Worm (Caenorhabditis elegans) whole organism, L4 larva: ENCODE data around the gene ZK185.1.
A peak's percentile ranks its signal among the peaks of the same experiment; 100 is the strongest.

Source experiments
- T20F7.1 ChIP-seq: fragments of 200-800 bp; sonication (Bioruptor generic); optimal IDR thresholded peaks from 2 replicates; lab custom pipeline; 2018; ENCODE audit warnings: mild to moderate bottlenecking, missing genetic modification characterization, missing compliant biosample characterization
- Y105C5A.15 ChIP-seq: fragments of 200-800 bp; sonication (Bioruptor generic); IDR thresholded peaks from 2 replicates; pipeline ENCODE4 v1.3.6; 2022; ENCODE audit warnings: missing genetic modification characterization, missing compliant biosample characterization
- ZK546.5 ChIP-seq, 2 experiments: sonication (generic microtip); optimal IDR thresholded peaks; 2 replicates each; lab custom pipeline; 2017; ENCODE audit warnings: missing biosample characterization in 2 of 2, missing genetic modification characterization in 2 of 2
- aha-1 ChIP-seq: fragments of 150-350 bp; peaks from one replicate; lab custom pipeline; 2014; ENCODE audit warnings: missing biosample characterization, missing genetic modification characterization
- ceh-20 ChIP-seq: fragments of 200-800 bp; sonication (Bioruptor generic); IDR thresholded peaks from 2 replicates; pipeline ENCODE4 v1.3.6; 2022; ENCODE audit warnings: missing genetic modification reagents, missing genetic modification characterization, missing compliant biosample characterization
- ceh-28 ChIP-seq: fragments of 150-350 bp; optimal IDR thresholded peaks from 2 replicates; lab custom pipeline; 2014; ENCODE audit warnings: missing biosample characterization, missing genetic modification reagents, missing genetic modification characterization
- ceh-32 ChIP-seq: sonication (generic microtip); optimal IDR thresholded peaks from 2 replicates; lab custom pipeline; 2016; ENCODE audit warnings: mild to moderate bottlenecking, missing genetic modification characterization, missing compliant biosample characterization; ENCODE audit not compliant: poor library complexity
- ces-1 ChIP-seq: fragments of 150-350 bp; sonication (generic microtip); optimal IDR thresholded peaks from 4 replicates; lab custom pipeline; 2014; ENCODE audit warnings: missing biosample characterization, missing genetic modification reagents, missing genetic modification characterization
- ctbp-1 ChIP-seq: fragments of 200-800 bp; sonication (Bioruptor generic); IDR thresholded peaks from 2 replicates; pipeline ENCODE4 v1.3.6; 2022; ENCODE audit warnings: missing genetic modification reagents, missing genetic modification characterization, missing compliant biosample characterization
- daf-16 ChIP-seq, 3 experiments: sonication (generic microtip); optimal IDR thresholded peaks; 2 replicates each; lab custom pipeline; 2016 to 2017; ENCODE audit warnings: missing genetic modification characterization in 3 of 3, missing genetic modification reagents in 3 of 3, mild to moderate bottlenecking in 2 of 3, missing compliant biosample characterization in 2 of 3, missing biosample characterization in 1 of 3, moderate library complexity in 1 of 3
- daf-19 ChIP-seq: fragments of 200-800 bp; sonication (Bioruptor generic); conservative IDR thresholded peaks from 2 replicates; pipeline ENCODE4 v1.3.6; 2022; ENCODE audit warnings: missing genetic modification characterization, missing compliant biosample characterization
- dmd-6 ChIP-seq: fragments of 200-800 bp; sonication (Bioruptor generic); IDR thresholded peaks from 2 replicates; pipeline ENCODE4 v1.3.6; 2022; ENCODE audit warnings: missing genetic modification reagents, missing genetic modification characterization, missing compliant biosample characterization
- egl-27 ChIP-seq: sonication (generic microtip); optimal IDR thresholded peaks from 3 replicates; lab custom pipeline; 2017; ENCODE audit warnings: missing biosample characterization, missing genetic modification reagents, missing genetic modification characterization
- fkh-10 ChIP-seq: fragments of 150-350 bp; optimal IDR thresholded peaks from 2 replicates; lab custom pipeline; 2014; ENCODE audit warnings: missing biosample characterization, missing genetic modification reagents, missing genetic modification characterization
- hif-1 ChIP-seq, 2 experiments: sonication (generic microtip); optimal IDR thresholded peaks; 2 replicates each; lab custom pipeline; 2016 to 2017; ENCODE audit warnings: missing compliant biosample characterization in 2 of 2, missing genetic modification characterization in 2 of 2, missing genetic modification reagents in 2 of 2, missing genotype in 2 of 2, mild to moderate bottlenecking in 1 of 2
- hlh-11 ChIP-seq: fragments of 200-800 bp; sonication (Bioruptor generic); optimal IDR thresholded peaks from 2 replicates; lab custom pipeline; 2018; ENCODE audit warnings: mild to moderate bottlenecking, missing genetic modification characterization, missing compliant biosample characterization
- hlh-30 ChIP-seq: sonication (generic microtip); optimal IDR thresholded peaks from 2 replicates; lab custom pipeline; 2017; ENCODE audit warnings: antibody characterized with exemption, mild to moderate bottlenecking, missing genetic modification characterization, missing compliant biosample characterization; ENCODE audit not compliant: insufficient read depth
- hmg-1.1 ChIP-seq: fragments of 200-800 bp; sonication (Bioruptor generic); IDR thresholded peaks from 2 replicates; pipeline ENCODE4 v1.3.6; 2022; ENCODE audit warnings: missing genetic modification reagents, missing genetic modification characterization, missing compliant biosample characterization
- jun-1 ChIP-seq: fragments of 150-350 bp; optimal IDR thresholded peaks from 2 replicates; lab custom pipeline; 2014; ENCODE audit warnings: missing biosample characterization, missing genetic modification reagents, missing genetic modification characterization
- lin-1 ChIP-seq: fragments of 200-800 bp; sonication (Bioruptor generic); IDR thresholded peaks from 2 replicates; pipeline ENCODE4 v1.3.6; 2022; ENCODE audit warnings: missing genetic modification reagents, missing genetic modification characterization, missing compliant biosample characterization
- lin-29 ChIP-seq: fragments of 200-800 bp; sonication (Bioruptor generic); IDR thresholded peaks from 2 replicates; pipeline ENCODE4 v1.3.6; 2022; ENCODE audit warnings: missing genetic modification reagents, missing genetic modification characterization, missing compliant biosample characterization
- lin-38 ChIP-seq: fragments of 200-800 bp; sonication (Bioruptor generic); IDR thresholded peaks from 2 replicates; pipeline ENCODE4 v1.3.6; 2022; ENCODE audit warnings: missing genetic modification reagents, missing genetic modification characterization, missing compliant biosample characterization
- lsy-2 ChIP-seq, 2 experiments: fragments of 150-350 bp in 1 of 2; sonication (generic microtip) in 1 of 2; optimal IDR thresholded peaks; 2 replicates each; lab custom pipeline; 2014 to 2017; ENCODE audit warnings: missing biosample characterization in 2 of 2, missing genetic modification characterization in 2 of 2
- mes-2 ChIP-seq: sonication (generic microtip); optimal IDR thresholded peaks from 2 replicates; lab custom pipeline; 2016; ENCODE audit warnings: missing genotype, mild to moderate bottlenecking, missing genetic modification characterization, missing compliant biosample characterization; ENCODE audit not compliant: poor library complexity, severe bottlenecking
- nhr-102 ChIP-seq: sonication (generic microtip); optimal IDR thresholded peaks from 2 replicates; lab custom pipeline; 2016; ENCODE audit warnings: mild to moderate bottlenecking, missing genetic modification characterization, moderate library complexity, missing compliant biosample characterization
- nhr-11 ChIP-seq: fragments of 150-350 bp; optimal IDR thresholded peaks from 2 replicates; lab custom pipeline; 2014; ENCODE audit warnings: missing biosample characterization, missing genetic modification characterization
- nhr-237 ChIP-seq: sonication (generic microtip); optimal IDR thresholded peaks from 2 replicates; lab custom pipeline; 2017; ENCODE audit warnings: missing biosample characterization, missing genetic modification characterization
- nhr-48 ChIP-seq: sonication (generic microtip); optimal IDR thresholded peaks from 2 replicates; lab custom pipeline; 2016; ENCODE audit warnings: mild to moderate bottlenecking, missing genetic modification characterization, missing compliant biosample characterization
- nhr-76 ChIP-seq: fragments of 150-350 bp; optimal IDR thresholded peaks from 2 replicates; lab custom pipeline; 2014; ENCODE audit warnings: missing biosample characterization, missing genetic modification characterization
- php-3 ChIP-seq: fragments of 200-800 bp; sonication (Bioruptor generic); IDR thresholded peaks from 2 replicates; pipeline ENCODE4 v1.3.6; 2022; ENCODE audit warnings: missing genetic modification reagents, missing genetic modification characterization, missing compliant biosample characterization
- rbr-2 ChIP-seq: sonication (generic microtip); optimal IDR thresholded peaks from 2 replicates; lab custom pipeline; 2016; ENCODE audit warnings: missing genotype, missing genetic modification characterization, missing compliant biosample characterization
- saeg-2 ChIP-seq: fragments of 200-800 bp; sonication (Bioruptor generic); IDR thresholded peaks from 2 replicates; pipeline ENCODE4 v1.3.6; 2022; ENCODE audit warnings: missing genetic modification reagents, missing genetic modification characterization, missing compliant biosample characterization
- set-16 ChIP-seq: fragments of 200-800 bp; sonication (Bioruptor generic); IDR thresholded peaks from 2 replicates; pipeline ENCODE4 v1.3.6; 2022; ENCODE audit warnings: missing genetic modification reagents, missing genetic modification characterization, missing compliant biosample characterization
- snpc-1.2 ChIP-seq: fragments of 200-800 bp; sonication (Bioruptor generic); IDR thresholded peaks from 2 replicates; pipeline ENCODE4 v1.3.6; 2022; ENCODE audit warnings: missing genetic modification reagents, missing genetic modification characterization, missing compliant biosample characterization
- spr-1 ChIP-seq: sonication (generic microtip); optimal IDR thresholded peaks from 2 replicates; lab custom pipeline; 2016; ENCODE audit warnings: mild to moderate bottlenecking, missing genetic modification characterization, missing compliant biosample characterization
- tag-97 ChIP-seq: fragments of 200-800 bp; sonication (Bioruptor generic); IDR thresholded peaks from 2 replicates; pipeline ENCODE4 v1.3.6; 2022; ENCODE audit warnings: missing genetic modification characterization, missing compliant biosample characterization
- tra-1 ChIP-seq: fragments of 200-800 bp; sonication (Bioruptor generic); IDR thresholded peaks from 2 replicates; pipeline ENCODE4 v1.3.6; 2022; ENCODE audit warnings: missing genetic modification reagents, missing genetic modification characterization, missing compliant biosample characterization
- unc-39 ChIP-seq: sonication (generic microtip); optimal IDR thresholded peaks from 2 replicates; lab custom pipeline; 2017; ENCODE audit warnings: missing biosample characterization, missing genetic modification characterization
- unc-62 ChIP-seq, 3 experiments: fragments of 150-350 bp in 1 of 3; sonication (generic microtip); optimal IDR thresholded peaks in 2 of 3; peaks in 1 of 3; 1 replicate in 1 of 3; 2 replicates in 2 of 3; lab custom pipeline; 2014 to 2017; ENCODE audit warnings: missing biosample characterization in 3 of 3, missing genetic modification characterization in 3 of 3, missing genetic modification reagents in 3 of 3, missing genotype in 1 of 3
- vab-7 ChIP-seq: fragments of 200-800 bp; sonication (Bioruptor generic); IDR thresholded peaks from 2 replicates; pipeline ENCODE4 v1.3.6; 2022; ENCODE audit warnings: missing genetic modification reagents, missing genetic modification characterization, missing compliant biosample characterization
- zip-2 ChIP-seq: fragments of 150-350 bp; optimal IDR thresholded peaks from 2 replicates; lab custom pipeline; 2014; ENCODE audit warnings: missing biosample characterization, missing genetic modification characterization
- ztf-11 ChIP-seq: fragments of 150-350 bp; optimal IDR thresholded peaks from 2 replicates; lab custom pipeline; 2014; ENCODE audit warnings: missing biosample characterization, missing genetic modification characterization

Gene ZK185.1

DNA sequence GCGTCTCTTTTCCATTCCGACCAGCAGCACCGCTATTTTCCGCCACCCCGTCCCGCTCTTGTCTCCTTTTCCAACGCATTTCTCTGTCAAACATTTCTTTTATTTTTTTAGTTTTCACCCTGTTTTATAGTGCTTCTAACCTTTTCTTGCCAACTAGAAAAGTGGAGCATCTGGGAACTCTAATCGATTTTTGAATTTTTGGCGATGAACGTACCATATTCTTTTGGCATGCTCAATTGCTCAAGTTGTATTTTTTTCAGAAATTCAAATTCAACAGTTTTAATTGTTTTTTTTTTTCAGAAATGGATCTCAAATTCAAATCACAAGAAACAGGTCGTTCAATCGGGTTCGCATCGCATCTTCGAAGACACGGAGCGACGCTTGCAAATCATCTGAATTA lies at the start of gene ZK185.1:
ZK185.1 (plus strand) TSS at position 301 of the 400 bp plus-strand sequence.
- TF ChIP-seq ceh-32 (tag; lab: Kevin White, UChicago): no peak
- TF ChIP-seq snpc-1.2 (GFP tag; lab: Robert Waterston, UW): no peak
- no peak for TF ChIP-seq lin-29
- TF ChIP-seq ctbp-1: no peak
- TF ChIP-seq Y105C5A.15 (GFP tag; lab: Robert Waterston, UW): no peak
- TF ChIP-seq lin-1: no peak
- no peak for TF ChIP-seq ztf-11 (tag; lab: Kevin White, UChicago)
- TF ChIP-seq spr-1 (tag; lab: Kevin White, UChicago): no peak
- TF ChIP-seq dmd-6 (GFP tag; lab: Robert Waterston, UW): no peak
- no peak for TF ChIP-seq unc-39
- no peak for TF ChIP-seq php-3 (GFP tag; lab: Robert Waterston, UW)
- no peak for TF ChIP-seq ZK546.5 (tag; optimal IDR thresholded peaks at IDR 0.05; lab: Kevin White, UChicago)
- no peak for TF ChIP-seq jun-1 (tag; lab: Kevin White, UChicago)
- no peak for TF ChIP-seq hif-1 (tag; optimal IDR thresholded peaks at IDR 0.05; lab: Kevin White, UChicago)
- TF ChIP-seq fkh-10 (GFP tag; lab: Kevin White, UChicago): no peak
- no peak for TF ChIP-seq ceh-28
- TF ChIP-seq tag-97 (GFP tag; lab: Robert Waterston, UW): no peak

DNA sequence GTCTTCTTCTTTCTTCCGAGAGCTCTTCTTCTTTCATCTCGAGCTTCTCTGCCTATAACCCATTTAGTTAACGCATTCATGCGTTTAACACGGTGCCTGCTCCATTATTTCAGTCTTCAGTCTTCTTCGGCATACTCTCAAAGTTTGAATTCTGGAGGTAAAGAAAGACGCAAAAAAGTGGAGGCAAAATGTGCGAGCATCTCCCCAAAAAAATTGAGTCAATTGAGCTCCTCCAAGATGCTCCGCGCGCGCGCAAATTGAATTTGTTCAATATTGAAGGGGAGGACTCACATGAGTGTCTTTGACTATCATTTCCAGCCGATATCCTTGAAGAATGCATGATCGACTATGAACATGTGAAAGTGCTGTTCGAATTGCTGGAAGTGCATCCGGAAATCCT lies 43.3 kb upstream of the ZK185.1 start:
- TF ChIP-seq zip-2 (tag; lab: Kevin White, UChicago) (no peak), nhr-48 (no peak), unc-62 (GFP tag; optimal IDR thresholded peaks at IDR 0.05 in 1 of 2; lab: Kevin White, UChicago) (peak in 1 of 2 experiments; percentile 10), unc-62 (tag; optimal IDR thresholded peaks at IDR 0.05; lab: Kevin White, UChicago) (no peak), ces-1 (GFP tag; lab: Kevin White, UChicago) (peak; percentile 91), hmg-1.1 (GFP tag; lab: Robert Waterston, UW) (no peak), nhr-11 (no peak), vab-7 (GFP tag; lab: Robert Waterston, UW) (no peak), fkh-10 (GFP tag; lab: Kevin White, UChicago) (peak; percentile 0), saeg-2 (no peak), rbr-2 (tag; lab: Kevin White, UChicago) (no peak)

DNA sequence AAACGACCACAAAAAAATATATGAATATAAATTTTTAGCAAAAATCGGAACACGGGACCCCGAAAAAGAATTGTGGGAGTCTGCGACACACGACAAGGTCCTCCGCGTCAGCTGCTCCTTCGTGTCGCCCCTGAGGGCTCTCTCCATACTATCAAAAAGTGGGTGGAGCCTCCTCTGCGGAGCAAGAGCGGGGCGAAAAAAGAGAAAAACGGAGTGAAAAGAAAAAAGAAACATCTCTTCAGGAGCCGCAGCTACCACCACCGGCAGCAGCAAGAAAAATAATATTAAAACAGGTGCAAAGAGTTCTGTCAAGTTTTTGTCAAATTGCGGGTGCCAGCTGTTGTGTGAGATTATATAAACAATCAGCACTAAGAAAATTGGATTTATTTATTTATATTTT lies 41.7 kb upstream of the ZK185.1 start, which contains the start of gene gbb-2:
gbb-2 (minus strand) TSS at position 112 of the 400 bp plus-strand sequence.
- TF ChIP-seq daf-16 (GFP tag; optimal IDR thresholded peaks at IDR 0.05; lab: Kevin White, UChicago) (peak in 1 of 2 experiments; percentile 72), daf-16 (tag; optimal IDR thresholded peaks at IDR 0.05; lab: Kevin White, UChicago) (no peak), set-16 (GFP tag; lab: Robert Waterston, UW) (peak; percentile 64), egl-27 (tag; lab: Kevin White, UChicago) (no peak), tra-1 (GFP tag; lab: Robert Waterston, UW) (no peak), tag-97 (GFP tag; lab: Robert Waterston, UW) (no peak), daf-19 (GFP tag; lab: Robert Waterston, UW) (no peak), T20F7.1 (GFP tag; lab: Kevin White, UChicago) (no peak), ceh-32 (tag; lab: Kevin White, UChicago) (no peak), nhr-237 (tag; lab: Kevin White, UChicago) (no peak), lin-38 (GFP tag; lab: Robert Waterston, UW) (no peak), hif-1 (tag; optimal IDR thresholded peaks at IDR 0.05; lab: Kevin White, UChicago) (no peak), ceh-20 (no peak), hlh-30 (no peak), mes-2 (tag; lab: Kevin White, UChicago) (peak; percentile 13), ZK546.5 (tag; optimal IDR thresholded peaks at IDR 0.05; lab: Kevin White, UChicago) (no peak), lsy-2 (tag; optimal IDR thresholded peaks at IDR 0.05; lab: Kevin White, UChicago) (peak in 1 of 2 experiments; percentile 8), rbr-2 (tag; lab: Kevin White, UChicago) (no peak), nhr-102 (no peak), nhr-76 (tag; lab: Kevin White, UChicago) (no peak), aha-1 (tag; lab: Kevin White, UChicago) (no peak), vab-7 (GFP tag; lab: Robert Waterston, UW) (no peak), hlh-11 (tag; lab: Kevin White, UChicago) (peak; percentile 46), Y105C5A.15 (GFP tag; lab: Robert Waterston, UW) (no peak), unc-62 (GFP tag; optimal IDR thresholded peaks at IDR 0.05 in 1 of 2; lab: Kevin White, UChicago) (peak in 1 of 2 experiments; percentile 30), unc-62 (tag; optimal IDR thresholded peaks at IDR 0.05; lab: Kevin White, UChicago) (no peak)
